Fruit fly (Drosophila melanogaster): ENCODE results near the gene RanBP3.
A peak's percentile ranks its signal among the peaks of the same experiment; 100 is the strongest.

The RanBP3 gene

dm6 chr3R:23723381-23724034 lies 29.1 kb downstream of the RanBP3 start (continued):
- no peak for TF ChIP-seq disco-r (GFP tag; optimal IDR thresholded peaks at IDR 0.05)
- no peak for TF ChIP-seq aop (GFP tag; IDR thresholded peaks at IDR 0.05)
- TF ChIP-seq Hsf (GFP tag; optimal IDR thresholded peaks at IDR 0.05) = no peak
- no peak for TF ChIP-seq CG13775 (GFP tag; optimal IDR thresholded peaks at IDR 0.05)
- no peak for TF ChIP-seq fu2 (GFP tag; optimal IDR thresholded peaks at IDR 0.05)
- peak; percentile 48 for TF ChIP-seq CrebB (tag; optimal IDR thresholded peaks at IDR 0.05)
- TF ChIP-seq gsb-n (tag; optimal IDR thresholded peaks at IDR 0.05) = peak; percentile 54
- no peak for TF ChIP-seq HLH54F (GFP tag; optimal IDR thresholded peaks at IDR 0.05)
- no peak for TF ChIP-seq CG17361 (GFP tag; IDR thresholded peaks at IDR 0.05)
- no peak for TF ChIP-seq Chrac-16 (GFP tag; optimal IDR thresholded peaks at IDR 0.05)
- peak; percentile 63 for TF ChIP-seq CG14965 (GFP tag; optimal IDR thresholded peaks at IDR 0.05; ENCODE audit: borderline replicate concordance)
- peak; percentile 25 for TF ChIP-seq CG9876 (GFP tag; optimal IDR thresholded peaks at IDR 0.05)
- TF ChIP-seq NK7.1 (GFP tag; optimal IDR thresholded peaks at IDR 0.05) = no peak
- no peak for TF ChIP-seq CG13894 (tag; optimal IDR thresholded peaks at IDR 0.05)
- no peak for TF ChIP-seq CG30020 (tag; optimal IDR thresholded peaks at IDR 0.05)
- no peak for TF ChIP-seq Dref (GFP tag; IDR thresholded peaks at IDR 0.05)
- peak; percentile 31 for TF ChIP-seq kah (GFP tag; optimal IDR thresholded peaks at IDR 0.05)
- peak in 1 of 3 experiments; percentile 47 for TF ChIP-seq Stat92E (GFP tag; optimal IDR thresholded peaks at IDR 0.05)
- TF ChIP-seq scrt (GFP tag; optimal IDR thresholded peaks at IDR 0.05) = no peak
- no peak for TF ChIP-seq lola (GFP tag; optimal IDR thresholded peaks at IDR 0.05)
- TF ChIP-seq CG10431 (GFP tag; optimal IDR thresholded peaks at IDR 0.05) = no peak
- TF ChIP-seq dpn (GFP tag; optimal IDR thresholded peaks at IDR 0.05) = no peak
- TF ChIP-seq so (GFP tag; IDR thresholded peaks at IDR 0.05) = peak; percentile 37; the same call in 1 of the 3 replicates
- TF ChIP-seq CG2875 (GFP tag; optimal IDR thresholded peaks at IDR 0.05) = peak; percentile 68
- TF ChIP-seq tio (GFP tag; optimal IDR thresholded peaks at IDR 0.05) = no peak
- TF ChIP-seq CG17912 (GFP tag; optimal IDR thresholded peaks at IDR 0.05) = peak; percentile 32
- TF ChIP-seq jigr1 (GFP tag; IDR thresholded peaks at IDR 0.05) = 0 out of 3 replicates have a peak, but pooled peaks have one; percentile 12
- no peak for TF ChIP-seq row (GFP tag; IDR thresholded peaks at IDR 0.05)
- TF ChIP-seq zfh2 (GFP tag; optimal IDR thresholded peaks at IDR 0.05) = no peak
- peak; percentile 74 for TF ChIP-seq mirr (GFP tag; optimal IDR thresholded peaks at IDR 0.05)
- TF ChIP-seq Mad (GFP tag; optimal IDR thresholded peaks at IDR 0.05) = no peak
- TF ChIP-seq HLH4C (GFP tag; IDR thresholded peaks at IDR 0.05; ENCODE audit: partially characterized antibody) = no peak
- no peak for TF ChIP-seq CG15696 (tag; optimal IDR thresholded peaks at IDR 0.05)
- no peak for TF ChIP-seq Oli (tag; optimal IDR thresholded peaks at IDR 0.05)
- TF ChIP-seq CG8765 (GFP tag; IDR thresholded peaks at IDR 0.05) = no peak
- TF ChIP-seq CG1832 (GFP tag; optimal IDR thresholded peaks at IDR 0.05) = no peak
- TF ChIP-seq twi (tag; optimal IDR thresholded peaks at IDR 0.05) = no peak
- no peak for TF ChIP-seq CG4617 (GFP tag; optimal IDR thresholded peaks at IDR 0.05; ENCODE audit: borderline replicate concordance)
- no peak for TF ChIP-seq CG14667 (GFP tag; IDR thresholded peaks at IDR 0.05)
- no peak for TF ChIP-seq CG7963 (GFP tag; IDR thresholded peaks at IDR 0.05; ENCODE audit: partially characterized antibody)
- 0 out of 3 replicates have a peak, but pooled peaks have one; percentile 49 for TF ChIP-seq CG34422 (GFP tag; IDR thresholded peaks at IDR 0.05)
- peak; percentile 54 for TF ChIP-seq nom (GFP tag; optimal IDR thresholded peaks at IDR 0.05)
- no peak for TF ChIP-seq CG8478 (optimal IDR thresholded peaks at IDR 0.05)
- TF ChIP-seq Bgb (GFP tag; IDR thresholded peaks at IDR 0.05; ENCODE audit: partially characterized antibody) = peak; percentile 49; the same call in 1 of the 2 replicates
- TF ChIP-seq cas (GFP tag; IDR thresholded peaks at IDR 0.05) = no peak
- TF ChIP-seq CG2202 (tag; optimal IDR thresholded peaks at IDR 0.05) = peak; percentile 10
- TF ChIP-seq kay (GFP tag; optimal IDR thresholded peaks at IDR 0.05) = peak; percentile 41
- no peak for TF ChIP-seq ato (GFP tag; IDR thresholded peaks at IDR 0.05; ENCODE audit: partially characterized antibody)
- no peak for TF ChIP-seq Bteb2 (GFP tag; optimal IDR thresholded peaks at IDR 0.05)
- TF ChIP-seq B-H1 (GFP tag; IDR thresholded peaks at IDR 0.05) = no peak
